In genomic region chrX:6224225-6225190, dm6 we compare ENCODE assay signal across 1 fruit fly cellular context.
TF ChIP-seq lines count a peak whose summit lies in the region.

sqh (minus strand) TSS chrX:6225140.

TF ChIP-seq in whole organism, embryonic, 481 proteins besides CTCF, POLR2A, EP300 and RAD21 (continued from another document and continues in another):
- TF ChIP-seq slp2 (GFP tag; optimal IDR thresholded peaks at IDR 0.05; lab: Kevin White, UChicago) = no peak
- peak; percentile 82 for TF ChIP-seq gcm (GFP tag; optimal IDR thresholded peaks at IDR 0.05; lab: Kevin White, UChicago)
- TF ChIP-seq CG7963 (GFP tag; IDR thresholded peaks at IDR 0.05; lab: Robert Waterston, UW; ENCODE audit: partially characterized antibody) = no peak
- peak; percentile 56 for TF ChIP-seq Six4 (GFP tag; optimal IDR thresholded peaks at IDR 0.05; lab: Kevin White, UChicago)
- TF ChIP-seq Xbp1 (GFP tag; optimal IDR thresholded peaks at IDR 0.05; lab: Kevin White, UChicago) = peak; percentile 84
- peak; percentile 92 for TF ChIP-seq CG2678 (tag; optimal IDR thresholded peaks at IDR 0.05; lab: Kevin White, UChicago)
- TF ChIP-seq CG4707 (GFP tag; optimal IDR thresholded peaks at IDR 0.05; lab: Kevin White, UChicago) = peak; percentile 78
- TF ChIP-seq CG7271 (tag; optimal IDR thresholded peaks at IDR 0.05; lab: Kevin White, UChicago) = no peak
- TF ChIP-seq sisA (GFP tag; IDR thresholded peaks at IDR 0.05; lab: Robert Waterston, UW) = peak; percentile 84
- TF ChIP-seq CG4282 (GFP tag; optimal IDR thresholded peaks at IDR 0.05; lab: Kevin White, UChicago) = no peak
- TF ChIP-seq gt (GFP tag; IDR thresholded peaks at IDR 0.05; lab: Robert Waterston, UW) = peak; percentile 66; the same call in 1 of the 2 replicates
- peak; percentile 73 for TF ChIP-seq schlank (tag; optimal IDR thresholded peaks at IDR 0.05; lab: Kevin White, UChicago)
- TF ChIP-seq hkb (optimal IDR thresholded peaks at IDR 0.05; lab: Kevin White, UChicago) = no peak
- peak; percentile 92; the same call in 1 of the 2 replicates for TF ChIP-seq hkb (GFP tag; IDR thresholded peaks at IDR 0.05; lab: Robert Waterston, UW)
- peak; percentile 85 for TF ChIP-seq fd3F (GFP tag; optimal IDR thresholded peaks at IDR 0.05; lab: Kevin White, UChicago)
- peak; percentile 75 for TF ChIP-seq CG10431 (GFP tag; optimal IDR thresholded peaks at IDR 0.05; lab: Kevin White, UChicago)
- TF ChIP-seq CG9932 (GFP tag; IDR thresholded peaks at IDR 0.05; lab: Robert Waterston, UW) = peak; percentile 89
- TF ChIP-seq cato (GFP tag; optimal IDR thresholded peaks at IDR 0.05; lab: Kevin White, UChicago; ENCODE audit: borderline replicate concordance) = peak; percentile 62
- TF ChIP-seq trh (GFP tag; optimal IDR thresholded peaks at IDR 0.05; lab: Kevin White, UChicago) = peak; percentile 24
- TF ChIP-seq CG13424 (tag; optimal IDR thresholded peaks at IDR 0.05; lab: Kevin White, UChicago) = peak; percentile 92
- TF ChIP-seq CG10147 (GFP tag; optimal IDR thresholded peaks at IDR 0.05; lab: Kevin White, UChicago) = peak; percentile 74
- TF ChIP-seq hbn (GFP tag; IDR thresholded peaks at IDR 0.05; lab: Robert Waterston, UW; ENCODE audit: partially characterized antibody) = no peak
- no peak for TF ChIP-seq prd (optimal IDR thresholded peaks at IDR 0.05; lab: Kevin White, UChicago)
- peak; percentile 94 for TF ChIP-seq prd (GFP tag; IDR thresholded peaks at IDR 0.05; lab: Robert Waterston, UW)
- TF ChIP-seq otp (GFP tag; IDR thresholded peaks at IDR 0.05; lab: Robert Waterston, UW) = peak; percentile 69; the same call in 2 of the 3 replicates
- TF ChIP-seq inv (GFP tag; IDR thresholded peaks at IDR 0.05; lab: Robert Waterston, UW; ENCODE audit: partially characterized antibody) = no peak
- TF ChIP-seq CG14050 (GFP tag; IDR thresholded peaks at IDR 0.05; lab: Robert Waterston, UW) = peak; percentile 89
- TF ChIP-seq CG34376 (GFP tag; optimal IDR thresholded peaks at IDR 0.05; lab: Kevin White, UChicago) = peak; percentile 83
- peak; percentile 87 for TF ChIP-seq CG17328 (GFP tag; IDR thresholded peaks at IDR 0.05; lab: Robert Waterston, UW)
- peak; percentile 99 for TF ChIP-seq row (GFP tag; IDR thresholded peaks at IDR 0.05; lab: Robert Waterston, UW)
- no peak for TF ChIP-seq CG6791 (GFP tag; IDR thresholded peaks at IDR 0.05; lab: Robert Waterston, UW; ENCODE audit: partially characterized antibody)
- peak; percentile 82 for TF ChIP-seq CG17359 (tag; optimal IDR thresholded peaks at IDR 0.05; lab: Kevin White, UChicago)
- peak; percentile 78 for TF ChIP-seq H15 (GFP tag; IDR thresholded peaks at IDR 0.05; lab: Robert Waterston, UW)
- peak; percentile 78 for TF ChIP-seq Blimp-1 (GFP tag; optimal IDR thresholded peaks at IDR 0.05; lab: Kevin White, UChicago)
- TF ChIP-seq Camta (GFP tag; optimal IDR thresholded peaks at IDR 0.05; lab: Kevin White, UChicago) = peak; percentile 20
- TF ChIP-seq CG8765 (GFP tag; IDR thresholded peaks at IDR 0.05; lab: Robert Waterston, UW) = peak; percentile 70; the same call in 1 of the 2 replicates
- no peak for TF ChIP-seq CG11398 (GFP tag; optimal IDR thresholded peaks at IDR 0.05; lab: Kevin White, UChicago)
- TF ChIP-seq danr (GFP tag; IDR thresholded peaks at IDR 0.05; lab: Robert Waterston, UW) = peak; percentile 82
- TF ChIP-seq her (GFP tag; optimal IDR thresholded peaks at IDR 0.05; lab: Kevin White, UChicago) = no peak
- TF ChIP-seq Hsf (GFP tag; optimal IDR thresholded peaks at IDR 0.05; lab: Kevin White, UChicago) = peak; percentile 76
- TF ChIP-seq Atf6 (GFP tag; IDR thresholded peaks at IDR 0.05; lab: Robert Waterston, UW) = peak; percentile 94
- peak; percentile 77 for TF ChIP-seq ssp (GFP tag; IDR thresholded peaks at IDR 0.05; lab: Robert Waterston, UW)
- TF ChIP-seq dm (GFP tag; optimal IDR thresholded peaks at IDR 0.05; lab: Kevin White, UChicago) = no peak
- peak; percentile 28 for TF ChIP-seq Sry-β (GFP tag; optimal IDR thresholded peaks at IDR 0.05; lab: Kevin White, UChicago)
- TF ChIP-seq CG11456 (GFP tag; IDR thresholded peaks at IDR 0.05; lab: Robert Waterston, UW) = peak; percentile 89
- TF ChIP-seq jumu (GFP tag; optimal IDR thresholded peaks at IDR 0.05; lab: Kevin White, UChicago) = no peak
- peak; percentile 86 for TF ChIP-seq Hand (GFP tag; optimal IDR thresholded peaks at IDR 0.05; lab: Kevin White, UChicago)
- TF ChIP-seq CG12769 (tag; optimal IDR thresholded peaks at IDR 0.05; lab: Kevin White, UChicago) = no peak
- TF ChIP-seq CG11560 (tag; IDR thresholded peaks at IDR 0.05; lab: Robert Waterston, UW) = peak; percentile 82; the same call in 2 of the 3 replicates
- TF ChIP-seq Side (GFP tag; optimal IDR thresholded peaks at IDR 0.05; lab: Kevin White, UChicago) = no peak
- TF ChIP-seq CG7745 (tag; optimal IDR thresholded peaks at IDR 0.05; lab: Kevin White, UChicago) = no peak
- no peak for TF ChIP-seq CkIIα-i1 (GFP tag; IDR thresholded peaks at IDR 0.05; lab: Robert Waterston, UW)
- peak; percentile 30 to 61 for TF ChIP-seq chif (GFP tag; optimal IDR thresholded peaks at IDR 0.05; lab: Kevin White, UChicago)
- TF ChIP-seq CG4424 (GFP tag; optimal IDR thresholded peaks at IDR 0.05; lab: Kevin White, UChicago) = peak; percentile 78
- no peak for TF ChIP-seq HLHmδ (GFP tag; optimal IDR thresholded peaks at IDR 0.05; lab: Kevin White, UChicago)
- peak; percentile 85 for TF ChIP-seq CG13775 (GFP tag; optimal IDR thresholded peaks at IDR 0.05; lab: Kevin White, UChicago)
- TF ChIP-seq Dad (GFP tag; optimal IDR thresholded peaks at IDR 0.05; lab: Kevin White, UChicago) = no peak
- peak; percentile 64; the same call in 1 of the 2 replicates for TF ChIP-seq CG43689 (GFP tag; IDR thresholded peaks at IDR 0.05; lab: Robert Waterston, UW)
- TF ChIP-seq CG1529 (GFP tag; optimal IDR thresholded peaks at IDR 0.05; lab: Kevin White, UChicago) = peak; percentile 90
- no peak for TF ChIP-seq HmgD (GFP tag; optimal IDR thresholded peaks at IDR 0.05; lab: Kevin White, UChicago)
- peak; percentile 80 for TF ChIP-seq fd96Cb (tag; optimal IDR thresholded peaks at IDR 0.05; lab: Kevin White, UChicago)
- peak; percentile 82 for TF ChIP-seq phol (tag; optimal IDR thresholded peaks at IDR 0.05; lab: Kevin White, UChicago)
- TF ChIP-seq z (GFP tag; IDR thresholded peaks at IDR 0.05; lab: Robert Waterston, UW) = peak; percentile 93
- TF ChIP-seq Pdp1 (GFP tag; optimal IDR thresholded peaks at IDR 0.05; lab: Kevin White, UChicago) = peak; percentile 40 to 56
- TF ChIP-seq Dbx (GFP tag; IDR thresholded peaks at IDR 0.05; lab: Robert Waterston, UW) = peak; percentile 92
- peak; percentile 79 for TF ChIP-seq Mad (GFP tag; optimal IDR thresholded peaks at IDR 0.05; lab: Kevin White, UChicago)
- TF ChIP-seq gcm2 (GFP tag; optimal IDR thresholded peaks at IDR 0.05; lab: Kevin White, UChicago) = peak; percentile 68
- TF ChIP-seq NFAT (GFP tag; IDR thresholded peaks at IDR 0.05; lab: Robert Waterston, UW) = peak; percentile 84
- peak; percentile 67 for TF ChIP-seq CG4820 (GFP tag; optimal IDR thresholded peaks at IDR 0.05; lab: Kevin White, UChicago)
- TF ChIP-seq CG9437 (GFP tag; optimal IDR thresholded peaks at IDR 0.05; lab: Kevin White, UChicago) = peak; percentile 77
- no peak for TF ChIP-seq luna (GFP tag; optimal IDR thresholded peaks at IDR 0.05; lab: Kevin White, UChicago)
- TF ChIP-seq bigmax (GFP tag; optimal IDR thresholded peaks at IDR 0.05; lab: Kevin White, UChicago) = no peak
- TF ChIP-seq CrebB (tag; optimal IDR thresholded peaks at IDR 0.05; lab: Kevin White, UChicago) = peak; percentile 83
- no peak for TF ChIP-seq stwl (tag; optimal IDR thresholded peaks at IDR 0.05; lab: Kevin White, UChicago)
- TF ChIP-seq CG7987 (GFP tag; optimal IDR thresholded peaks at IDR 0.05; lab: Kevin White, UChicago) = peak; percentile 66
- no peak for TF ChIP-seq Hey (tag; optimal IDR thresholded peaks at IDR 0.05; lab: Kevin White, UChicago)
- peak; percentile 74 for TF ChIP-seq ro (GFP tag; IDR thresholded peaks at IDR 0.05; lab: Robert Waterston, UW)
- TF ChIP-seq wek (GFP tag; optimal IDR thresholded peaks at IDR 0.05; lab: Kevin White, UChicago) = peak; percentile 76
- TF ChIP-seq org-1 (GFP tag; optimal IDR thresholded peaks at IDR 0.05; lab: Kevin White, UChicago) = peak; percentile 86
- no peak for TF ChIP-seq hth (optimal IDR thresholded peaks at IDR 0.05; lab: Kevin White, UChicago)
- TF ChIP-seq tap (tag; optimal IDR thresholded peaks at IDR 0.05; lab: Kevin White, UChicago) = peak; percentile 77
- TF ChIP-seq H2.0 (GFP tag; IDR thresholded peaks at IDR 0.05; lab: Robert Waterston, UW) = peak; percentile 84
- no peak for TF ChIP-seq Kr (GFP tag; optimal IDR thresholded peaks at IDR 0.05; lab: Kevin White, UChicago)
- TF ChIP-seq yki (optimal IDR thresholded peaks at IDR 0.05; lab: Kevin White, UChicago) = no peak
- peak; percentile 83 for TF ChIP-seq MESR4 (GFP tag; optimal IDR thresholded peaks at IDR 0.05; lab: Kevin White, UChicago)
- peak; percentile 99 for TF ChIP-seq grau (tag; optimal IDR thresholded peaks at IDR 0.05; lab: Kevin White, UChicago)
- peak; percentile 84 for TF ChIP-seq CG14667 (GFP tag; IDR thresholded peaks at IDR 0.05; lab: Robert Waterston, UW)
- peak; percentile 85 for TF ChIP-seq Gsc (GFP tag; IDR thresholded peaks at IDR 0.05; lab: Robert Waterston, UW)
- TF ChIP-seq nerfin-1 (tag; optimal IDR thresholded peaks at IDR 0.05; lab: Kevin White, UChicago) = peak; percentile 80
- TF ChIP-seq MTF-1 (GFP tag; optimal IDR thresholded peaks at IDR 0.05; lab: Kevin White, UChicago; ENCODE audit: borderline replicate concordance) = peak; percentile 47
- TF ChIP-seq ftz-f1 (GFP tag; optimal IDR thresholded peaks at IDR 0.05; lab: Kevin White, UChicago) = peak; percentile 51
- TF ChIP-seq dysf (GFP tag; IDR thresholded peaks at IDR 0.05; lab: Robert Waterston, UW) = peak; percentile 95
- peak; percentile 69; the same call in 1 of the 2 replicates for TF ChIP-seq bowl (GFP tag; IDR thresholded peaks at IDR 0.05; lab: Robert Waterston, UW)
- TF ChIP-seq CG12219 (GFP tag; optimal IDR thresholded peaks at IDR 0.05; lab: Kevin White, UChicago) = peak; percentile 81
- TF ChIP-seq CG15479 (GFP tag; optimal IDR thresholded peaks at IDR 0.05; lab: Kevin White, UChicago) = peak; percentile 94
- TF ChIP-seq onecut (GFP tag; IDR thresholded peaks at IDR 0.05; lab: Robert Waterston, UW) = peak; percentile 83
- TF ChIP-seq CG14441 (GFP tag; IDR thresholded peaks at IDR 0.05; lab: Robert Waterston, UW) = peak; percentile 92
- no peak for TF ChIP-seq lov (optimal IDR thresholded peaks at IDR 0.05; lab: Kevin White, UChicago)
- TF ChIP-seq lov (GFP tag; IDR thresholded peaks at IDR 0.05; lab: Robert Waterston, UW) = peak; percentile 73; the same call in 2 of the 3 replicates
- TF ChIP-seq E2f1 (GFP tag; IDR thresholded peaks at IDR 0.05; lab: Robert Waterston, UW) = peak; percentile 89
- TF ChIP-seq CG14965 (GFP tag; optimal IDR thresholded peaks at IDR 0.05; lab: Kevin White, UChicago; ENCODE audit: borderline replicate concordance) = no peak
- peak; percentile 83 for TF ChIP-seq CG9727 (GFP tag; optimal IDR thresholded peaks at IDR 0.05; lab: Kevin White, UChicago)
- no peak for TF ChIP-seq tio (GFP tag; optimal IDR thresholded peaks at IDR 0.05; lab: Kevin White, UChicago)
- TF ChIP-seq ERR (GFP tag; optimal IDR thresholded peaks at IDR 0.05; lab: Kevin White, UChicago) = no peak
- TF ChIP-seq CG7928 (GFP tag; optimal IDR thresholded peaks at IDR 0.05; lab: Kevin White, UChicago) = peak; percentile 44
- TF ChIP-seq CG18599 (GFP tag; optimal IDR thresholded peaks at IDR 0.05; lab: Kevin White, UChicago) = peak; percentile 90
- peak; percentile 77; the same call in 2 of the 3 replicates for TF ChIP-seq CG6175 (GFP tag; IDR thresholded peaks at IDR 0.05; lab: Robert Waterston, UW)
- peak; percentile 69 for TF ChIP-seq Nf-YB (GFP tag; optimal IDR thresholded peaks at IDR 0.05; lab: Kevin White, UChicago)
- TF ChIP-seq CG13894 (tag; optimal IDR thresholded peaks at IDR 0.05; lab: Kevin White, UChicago) = peak; percentile 83
- peak; percentile 82 for TF ChIP-seq klu (GFP tag; IDR thresholded peaks at IDR 0.05; lab: Robert Waterston, UW)
- 0 out of 2 replicates have a peak, but pooled peaks have one; percentile 37 for TF ChIP-seq sim (GFP tag; IDR thresholded peaks at IDR 0.05; lab: Robert Waterston, UW)
- TF ChIP-seq NC2α (GFP tag; optimal IDR thresholded peaks at IDR 0.05; lab: Kevin White, UChicago) = no peak
- TF ChIP-seq Bgb (GFP tag; IDR thresholded peaks at IDR 0.05; lab: Robert Waterston, UW; ENCODE audit: partially characterized antibody) = peak; percentile 43; the same call in 1 of the 2 replicates
- no peak for TF ChIP-seq Elba2 (GFP tag; optimal IDR thresholded peaks at IDR 0.05; lab: Kevin White, UChicago)
- TF ChIP-seq CG4854 (GFP tag; optimal IDR thresholded peaks at IDR 0.05; lab: Kevin White, UChicago) = peak; percentile 46
- no peak for TF ChIP-seq unc-4 (GFP tag; IDR thresholded peaks at IDR 0.05; lab: Robert Waterston, UW; ENCODE audit: partially characterized antibody)
- no peak for TF ChIP-seq CG9609 (GFP tag; optimal IDR thresholded peaks at IDR 0.05; lab: Kevin White, UChicago)
- peak; percentile 65 for TF ChIP-seq peb (GFP tag; IDR thresholded peaks at IDR 0.05; lab: Robert Waterston, UW)
- peak; percentile 76 for TF ChIP-seq CG15696 (tag; optimal IDR thresholded peaks at IDR 0.05; lab: Kevin White, UChicago)
- peak; percentile 49 for TF ChIP-seq zfh2 (GFP tag; optimal IDR thresholded peaks at IDR 0.05; lab: Kevin White, UChicago)
- 0 out of 3 replicates have a peak, but pooled peaks have one; percentile 72 for TF ChIP-seq CG2199 (GFP tag; IDR thresholded peaks at IDR 0.05; lab: Robert Waterston, UW)
- peak; percentile 93 for TF ChIP-seq CG10543 (GFP tag; optimal IDR thresholded peaks at IDR 0.05; lab: Kevin White, UChicago)
- TF ChIP-seq CG8281 (tag; optimal IDR thresholded peaks at IDR 0.05; lab: Kevin White, UChicago) = peak; percentile 79
- TF ChIP-seq CG6813 (GFP tag; optimal IDR thresholded peaks at IDR 0.05; lab: Kevin White, UChicago) = peak; percentile 82
- peak; percentile 84 for TF ChIP-seq CG17385 (GFP tag; optimal IDR thresholded peaks at IDR 0.05; lab: Kevin White, UChicago)
- TF ChIP-seq YL-1 (GFP tag; optimal IDR thresholded peaks at IDR 0.05; lab: Kevin White, UChicago) = peak; percentile 54
- TF ChIP-seq BEAF-32 (GFP tag; optimal IDR thresholded peaks at IDR 0.05; lab: Kevin White, UChicago) = no peak
- TF ChIP-seq zfh1 (GFP tag; IDR thresholded peaks at IDR 0.05; lab: Robert Waterston, UW) = peak; percentile 89
- TF ChIP-seq CG10267 (tag; optimal IDR thresholded peaks at IDR 0.05; lab: Kevin White, UChicago) = peak; percentile 64
- TF ChIP-seq CG8478 (optimal IDR thresholded peaks at IDR 0.05; lab: Kevin White, UChicago) = peak; percentile 77
- TF ChIP-seq crc (GFP tag; optimal IDR thresholded peaks at IDR 0.05; lab: Kevin White, UChicago) = no peak
